Fruit fly (Drosophila melanogaster) whole organism, embryonic: ENCODE measurements around the gene Claspin.

ENCODE experiments used
- Abd-B ChIP-seq: fragments of 200-800 bp; sonication (Bioruptor generic); optimal IDR thresholded peaks from 2 replicates; lab custom pipeline; 2018; ENCODE audit warnings: missing biosample characterization, mild to moderate bottlenecking, missing genetic modification characterization, moderate library complexity
- CG6689 ChIP-seq: fragments of 200-800 bp; sonication (Bioruptor generic); IDR thresholded peaks from 2 replicates; pipeline ENCODE4 v1.3.6; 2022; ENCODE audit warnings: missing biosample characterization, missing genetic modification characterization
- Fer2 ChIP-seq: fragments of 200-800 bp; sonication (Bioruptor generic); optimal IDR thresholded peaks from 2 replicates; lab custom pipeline; 2018; ENCODE audit warnings: missing biosample characterization, mild to moderate bottlenecking, missing genetic modification characterization, moderate library complexity
- cato ChIP-seq: fragments of 200-800 bp; sonication (Bioruptor generic); optimal IDR thresholded peaks from 2 replicates; lab custom pipeline; 2016; ENCODE audit warnings: missing biosample characterization, missing genetic modification characterization, borderline replicate concordance
- cg ChIP-seq: fragments of 200-800 bp; sonication (Bioruptor generic); optimal IDR thresholded peaks from 3 replicates; lab custom pipeline; 2019; ENCODE audit warnings: missing biosample characterization, mild to moderate bottlenecking, missing genetic modification characterization, moderate library complexity
- ci ChIP-seq: fragments of 200-800 bp; sonication (Bioruptor generic); IDR thresholded peaks from 3 replicates; pipeline ENCODE4 v1.3.6; 2022; ENCODE audit warnings: missing biosample characterization, missing genetic modification characterization
- dm ChIP-seq: fragments of 200-800 bp; sonication (Bioruptor generic); optimal IDR thresholded peaks from 3 replicates; lab custom pipeline; 2016; ENCODE audit warnings: missing biosample characterization, missing genetic modification characterization
- knrl ChIP-seq: fragments of 200-800 bp; sonication (Bioruptor generic); IDR thresholded peaks from 3 replicates; pipeline ENCODE4 v1.3.6; 2022; ENCODE audit warnings: missing biosample characterization, missing genetic modification characterization; ENCODE audit not compliant: partially characterized antibody

dm6 chr3L:4302088-4302487, 11.2 kb upstream of the Claspin start:
- TF ChIP-seq dm (GFP tag; lab: Kevin White, UChicago) (no peak), cato (GFP tag; lab: Kevin White, UChicago) (no peak), Fer2 (tag; lab: Kevin White, UChicago) (no peak), CG6689 (GFP tag; lab: Robert Waterston, UW) (no peak), ci (GFP tag; lab: Robert Waterston, UW) (no peak), Abd-B (no peak), knrl (GFP tag; lab: Robert Waterston, UW) (no peak), cg (GFP tag; lab: Kevin White, UChicago) (no peak)
